Fruit fly (Drosophila melanogaster) whole organism: ENCODE data around the gene CG43145.

Source experiments
- CG8478 ChIP-seq: fragments of >200 bp; optimal IDR thresholded peaks from 2 replicates; lab custom pipeline; 2018; ENCODE audit warnings: inconsistent platforms
- psq ChIP-seq: fragments of >200 bp; optimal IDR thresholded peaks from 2 replicates; lab custom pipeline; 2017
- usp ChIP-seq: fragments of >200 bp; optimal IDR thresholded peaks from 2 replicates; lab custom pipeline; 2017; ENCODE audit warnings: missing biosample characterization, missing genetic modification characterization, mixed read lengths

DNA sequence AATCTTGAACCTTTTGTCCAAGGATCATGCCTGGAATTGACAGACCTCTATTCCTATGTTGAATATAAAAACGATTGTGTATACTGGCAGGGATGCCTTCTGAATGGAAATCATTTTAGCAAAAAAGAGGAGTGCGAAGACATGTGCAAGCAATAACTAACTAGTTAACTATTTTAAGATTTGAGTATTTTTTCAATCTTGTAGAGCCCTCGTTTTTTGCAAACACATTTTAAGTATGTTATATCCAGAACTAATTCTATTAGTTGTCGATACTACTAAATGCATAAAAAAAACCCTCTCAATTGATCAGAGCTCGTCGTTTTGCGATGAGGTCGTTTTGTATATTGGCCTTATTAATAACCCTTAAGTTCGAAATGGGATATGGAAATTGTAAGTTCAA, 1.3 kb upstream of the CG43145 start, which contains the start of gene Sfp24C1:
- no peak for TF ChIP-seq usp
- no peak for TF ChIP-seq CG8478 (lab: Kevin White, UChicago)
- no peak for TF ChIP-seq psq (lab: Kevin White, UChicago)
